Worm (Caenorhabditis elegans): ENCODE results near the gene gpa-5.

The gpa-5 gene

DNA sequence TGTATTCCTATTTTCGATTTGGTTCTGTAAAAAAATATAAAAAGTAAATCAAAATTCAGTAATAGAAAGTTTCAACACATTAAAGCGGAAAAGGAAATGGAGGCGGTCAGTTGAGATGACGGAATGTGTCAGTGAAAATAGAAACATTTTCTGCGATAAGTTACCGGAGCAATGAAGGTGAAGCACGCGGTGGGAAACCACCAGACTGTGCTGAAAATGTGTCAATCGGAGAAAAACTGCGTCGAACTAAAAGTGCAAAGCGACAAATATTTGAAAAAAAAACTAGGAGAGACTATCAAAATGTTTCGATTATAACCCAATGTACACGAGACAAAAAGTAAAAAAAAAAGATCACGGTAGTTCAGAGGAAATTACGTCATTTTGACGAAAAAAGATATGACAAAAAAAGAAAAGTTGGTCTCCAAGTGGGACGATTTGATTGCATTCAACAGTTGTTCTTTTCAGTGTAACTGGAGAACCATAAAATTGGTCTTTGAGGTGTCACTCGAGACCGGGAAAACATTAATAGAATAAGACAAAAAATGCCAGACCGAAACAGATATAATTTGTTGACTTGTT is 50.4 kb downstream of the gpa-5 start, which contains the start of gene acl-4 (continued):
- TF ChIP-seq spr-3 (GFP tag; optimal IDR thresholded peaks at IDR 0.05) (no peak), saeg-2 (GFP tag; IDR thresholded peaks at IDR 0.05) (no peak), pha-4 (GFP tag; IDR thresholded peaks at IDR 0.05) (no peak), pha-4 (tag; optimal IDR thresholded peaks at IDR 0.05) (no peak), ceh-82 (tag; optimal IDR thresholded peaks at IDR 0.05) (no peak), lin-13 (GFP tag; optimal IDR thresholded peaks at IDR 0.05) (no peak), aha-1 (tag) (peak; percentile 64), ceh-62 (tag; optimal IDR thresholded peaks at IDR 0.05) (no peak)
